Worm (Caenorhabditis elegans): ENCODE measurements around the gene T07A5.7.

DNA sequence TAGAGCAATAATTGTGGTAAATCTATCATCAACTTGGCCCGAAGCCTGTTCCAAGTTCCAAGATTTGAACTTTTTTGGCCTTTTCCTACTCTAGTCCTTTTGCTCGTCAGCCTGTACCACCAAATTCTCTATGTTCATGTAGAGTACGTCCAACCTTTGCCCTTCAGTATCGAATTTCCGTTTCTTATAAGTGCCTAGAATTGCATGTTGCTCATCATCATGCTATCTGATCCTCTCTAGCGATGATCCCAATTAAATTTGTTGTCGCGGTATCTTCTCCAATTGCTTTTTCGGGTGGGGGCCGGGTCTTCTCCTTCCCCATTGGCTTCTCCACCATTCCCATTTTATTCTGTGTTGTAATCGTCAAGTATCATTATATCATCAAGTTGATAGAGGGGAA is 17.0 kb downstream of the T07A5.7 start:
- no peak for TF ChIP-seq aly-2 (tag; optimal IDR thresholded peaks at IDR 0.05)
- no peak for TF ChIP-seq mdt-29 (GFP tag; IDR thresholded peaks at IDR 0.05)
